Worm (Caenorhabditis elegans) whole organism, L4 larva: ENCODE measurements around the gene fbxc-53.

Experiments
- nhr-77 ChIP-seq: fragments of 150-350 bp; optimal IDR thresholded peaks from 2 replicates; lab custom pipeline; 2014; ENCODE audit warnings: missing biosample characterization, missing genetic modification characterization
- ztf-7 ChIP-seq: fragments of 150-350 bp; optimal IDR thresholded peaks from 2 replicates; lab custom pipeline; 2014; ENCODE audit warnings: missing biosample characterization, missing genetic modification characterization

DNA sequence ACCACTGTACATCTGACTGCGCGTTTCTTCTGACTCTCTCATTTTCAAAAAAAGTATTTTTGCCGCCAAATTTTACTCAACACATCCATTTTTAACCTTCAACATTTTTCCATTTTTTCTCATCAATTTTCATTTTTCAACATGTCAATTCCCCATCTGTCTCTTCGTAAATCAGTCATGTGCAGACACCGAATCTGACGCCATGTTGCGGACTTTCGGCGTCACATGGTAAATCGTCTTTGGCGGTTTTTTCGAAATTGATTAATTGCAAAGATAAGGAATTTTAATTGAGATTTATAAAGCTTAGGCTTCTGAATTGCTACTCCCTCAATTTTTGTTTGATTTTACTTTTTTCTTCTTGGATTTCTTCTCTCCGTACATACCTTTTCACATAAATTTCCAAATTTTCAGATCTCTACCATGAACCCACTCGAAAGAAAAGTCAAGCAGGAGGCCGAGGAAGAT, 28.3 kb upstream of the fbxc-53 start, which contains the start of gene F19B10.1:
- TF ChIP-seq ztf-7 (tag; lab: Kevin White, UChicago) (no peak), nhr-77 (peak; percentile 8)
